Fruit fly (Drosophila melanogaster) whole organism, embryonic: ENCODE results near the gene CG15629.

Experiments used
- Ada2b ChIP-seq: fragments of 200-800 bp; sonication (Bioruptor generic); IDR thresholded peaks from 2 replicates; pipeline ENCODE4 v1.3.6; 2022; ENCODE audit warnings: missing biosample characterization, missing genetic modification characterization
- Aef1 ChIP-seq: fragments of 200-800 bp; sonication (Bioruptor generic); IDR thresholded peaks from 3 replicates; pipeline ENCODE4 v1.3.6; 2022; ENCODE audit warnings: missing biosample characterization, missing genetic modification characterization
- Atf3 ChIP-seq: fragments of 200-800 bp; sonication (Bioruptor generic); optimal IDR thresholded peaks from 3 replicates; lab custom pipeline; 2016; ENCODE audit warnings: missing biosample characterization, missing genetic modification characterization
- Bgb ChIP-seq: fragments of 200-800 bp; sonication (Bioruptor generic); IDR thresholded peaks from 2 replicates; pipeline ENCODE4 v1.3.6; 2022; ENCODE audit warnings: missing biosample characterization, missing genetic modification characterization; ENCODE audit not compliant: partially characterized antibody
- CG11247 ChIP-seq: fragments of 200-800 bp; sonication (Bioruptor generic); IDR thresholded peaks from 2 replicates; pipeline ENCODE4 v1.3.6; 2022; ENCODE audit warnings: missing biosample characterization, missing genetic modification characterization
- CG11504 ChIP-seq: fragments of 200-800 bp; sonication (Bioruptor generic); optimal IDR thresholded peaks from 3 replicates; lab custom pipeline; 2019; ENCODE audit warnings: missing biosample characterization, mild to moderate bottlenecking, missing genetic modification characterization, moderate library complexity
- CG13424 ChIP-seq: fragments of 200-800 bp; sonication (Bioruptor generic); optimal IDR thresholded peaks from 2 replicates; lab custom pipeline; 2019; ENCODE audit warnings: missing biosample characterization, mild to moderate bottlenecking, missing genetic modification characterization, moderate library complexity
- CG18262 ChIP-seq: fragments of 200-800 bp; optimal IDR thresholded peaks from 3 replicates; lab custom pipeline; 2019; ENCODE audit warnings: missing biosample characterization, mild to moderate bottlenecking, missing genetic modification characterization, moderate library complexity
- CG1832 ChIP-seq: fragments of 200-800 bp; sonication (Bioruptor generic); optimal IDR thresholded peaks from 2 replicates; lab custom pipeline; 2017; ENCODE audit warnings: missing biosample characterization, mild to moderate bottlenecking, missing genetic modification characterization, inconsistent platforms
- CG18476 ChIP-seq: fragments of 200-800 bp; sonication (Bioruptor generic); optimal IDR thresholded peaks from 2 replicates; lab custom pipeline; 2016; ENCODE audit warnings: missing biosample characterization, mild to moderate bottlenecking, missing genetic modification characterization
- CG2678 ChIP-seq: fragments of 200-800 bp; sonication (Bioruptor generic); optimal IDR thresholded peaks from 3 replicates; lab custom pipeline; 2019; ENCODE audit warnings: missing biosample characterization, mild to moderate bottlenecking, missing genetic modification characterization, moderate library complexity
- CG31224 ChIP-seq: fragments of 200-800 bp; sonication (Bioruptor generic); IDR thresholded peaks from 2 replicates; pipeline ENCODE4 v1.3.6; 2022; ENCODE audit warnings: missing biosample characterization, missing genetic modification characterization
- CG34376 ChIP-seq: fragments of 200-800 bp; sonication (Bioruptor generic); optimal IDR thresholded peaks from 2 replicates; lab custom pipeline; 2018; ENCODE audit warnings: missing biosample characterization, mild to moderate bottlenecking, missing genetic modification characterization
- CG4282 ChIP-seq: fragments of 200-800 bp; sonication (Bioruptor generic); optimal IDR thresholded peaks from 2 replicates; lab custom pipeline; 2016; ENCODE audit warnings: missing biosample characterization, missing genetic modification characterization
- CG4360 ChIP-seq: fragments of 200-800 bp; sonication (Bioruptor generic); IDR thresholded peaks from 2 replicates; pipeline ENCODE4 v1.3.6; 2022; ENCODE audit warnings: missing biosample characterization, missing genetic modification characterization
- CG6689 ChIP-seq: fragments of 200-800 bp; sonication (Bioruptor generic); IDR thresholded peaks from 2 replicates; pipeline ENCODE4 v1.3.6; 2022; ENCODE audit warnings: missing biosample characterization, missing genetic modification characterization
- CG7839 ChIP-seq: fragments of 200-800 bp; sonication (Bioruptor generic); optimal IDR thresholded peaks from 3 replicates; lab custom pipeline; 2018; ENCODE audit warnings: missing biosample characterization, mild to moderate bottlenecking, missing genetic modification characterization, moderate library complexity
- CG8359 ChIP-seq: fragments of 200-800 bp; sonication (Bioruptor generic); optimal IDR thresholded peaks from 2 replicates; lab custom pipeline; 2017; ENCODE audit warnings: missing biosample characterization, mild to moderate bottlenecking, missing genetic modification characterization, borderline replicate concordance
- CG8478 ChIP-seq: fragments of >200 bp; optimal IDR thresholded peaks from 2 replicates; lab custom pipeline; 2018
- CG9609 ChIP-seq: fragments of 200-800 bp; sonication (Bioruptor generic); optimal IDR thresholded peaks from 3 replicates; lab custom pipeline; 2016; ENCODE audit warnings: missing biosample characterization, missing genetic modification characterization
- CrebB ChIP-seq: fragments of 200-800 bp; sonication (Bioruptor generic); optimal IDR thresholded peaks from 3 replicates; lab custom pipeline; 2018; ENCODE audit warnings: missing biosample characterization, mild to moderate bottlenecking, missing genetic modification characterization
- E2f1 ChIP-seq: fragments of 200-800 bp; sonication (Bioruptor generic); IDR thresholded peaks from 2 replicates; pipeline ENCODE4 v1.3.6; 2022; ENCODE audit warnings: missing biosample characterization, missing genetic modification characterization
- H2.0 ChIP-seq: fragments of 200-800 bp; sonication (Bioruptor generic); IDR thresholded peaks from 2 replicates; pipeline ENCODE4 v1.3.6; 2022; ENCODE audit warnings: missing biosample characterization, missing genetic modification characterization
- Hey ChIP-seq: fragments of 200-800 bp; sonication (Bioruptor generic); optimal IDR thresholded peaks from 3 replicates; lab custom pipeline; 2018; ENCODE audit warnings: missing biosample characterization, mild to moderate bottlenecking, missing genetic modification characterization
- HmgD ChIP-seq: fragments of 200-800 bp; sonication (Bioruptor generic); optimal IDR thresholded peaks from 3 replicates; lab custom pipeline; 2016; ENCODE audit warnings: missing biosample characterization, missing genetic modification characterization
- MTF-1 ChIP-seq: fragments of 200-800 bp; sonication (Bioruptor generic); optimal IDR thresholded peaks from 2 replicates; lab custom pipeline; 2018; ENCODE audit warnings: missing biosample characterization, mild to moderate bottlenecking, missing genetic modification characterization, borderline replicate concordance
- Mrtf ChIP-seq: fragments of 200-800 bp; sonication (Bioruptor generic); IDR thresholded peaks from 3 replicates; pipeline ENCODE4 v1.3.6; 2022; ENCODE audit warnings: missing biosample characterization, missing genetic modification characterization
- Oli ChIP-seq: fragments of 200-800 bp; sonication (Bioruptor generic); optimal IDR thresholded peaks from 2 replicates; lab custom pipeline; 2018; ENCODE audit warnings: missing biosample characterization, mild to moderate bottlenecking, missing genetic modification characterization, moderate library complexity
- Sox102F ChIP-seq: fragments of 200-800 bp; sonication (Bioruptor generic); optimal IDR thresholded peaks from 2 replicates; lab custom pipeline; 2018; ENCODE audit warnings: missing biosample characterization, mild to moderate bottlenecking, missing genetic modification characterization, moderate library complexity
- Sry-δ ChIP-seq: fragments of 200-800 bp; sonication (Bioruptor generic); optimal IDR thresholded peaks from 2 replicates; lab custom pipeline; 2016; ENCODE audit warnings: missing biosample characterization, missing genetic modification characterization
- Trl ChIP-seq, 3 experiments: fragments of >200 bp in 2 of 3; fragments of 200-800 bp in 1 of 3; sonication (Bioruptor generic) in 1 of 3; optimal IDR thresholded peaks; 2 replicates in 1 of 3; 3 replicates in 2 of 3; lab custom pipeline; 2016 to 2017; ENCODE audit warnings: missing biosample characterization in 1 of 3, missing genetic modification characterization in 1 of 3
- Vsx1 ChIP-seq: fragments of 200-800 bp; sonication (Bioruptor generic); optimal IDR thresholded peaks from 2 replicates; lab custom pipeline; 2017; ENCODE audit warnings: missing biosample characterization, mild to moderate bottlenecking, missing genetic modification characterization, missing genetic modification reagents
- Xbp1 ChIP-seq: fragments of 200-800 bp; sonication (Bioruptor generic); optimal IDR thresholded peaks from 3 replicates; lab custom pipeline; 2016; ENCODE audit warnings: missing biosample characterization, mild to moderate bottlenecking, missing genetic modification characterization
- ap ChIP-seq: fragments of 200-800 bp; sonication (Bioruptor generic); IDR thresholded peaks from 2 replicates; pipeline ENCODE4 v1.3.6; 2022; ENCODE audit warnings: missing biosample characterization, missing genetic modification characterization
- az2 ChIP-seq: fragments of 200-800 bp; sonication (Bioruptor generic); optimal IDR thresholded peaks from 3 replicates; lab custom pipeline; 2016; ENCODE audit warnings: missing biosample characterization, missing genetic modification characterization
- bbx ChIP-seq: fragments of 200-800 bp; sonication (Bioruptor generic); IDR thresholded peaks from 2 replicates; pipeline ENCODE4 v1.3.6; 2022; ENCODE audit warnings: missing biosample characterization, missing genetic modification characterization; ENCODE audit not compliant: partially characterized antibody
- bowl ChIP-seq: fragments of 200-800 bp; sonication (Bioruptor generic); IDR thresholded peaks from 2 replicates; pipeline ENCODE4 v1.3.6; 2022; ENCODE audit warnings: missing biosample characterization, missing genetic modification characterization
- dmrt11E ChIP-seq: fragments of 200-800 bp; sonication (Bioruptor generic); optimal IDR thresholded peaks from 3 replicates; lab custom pipeline; 2018; ENCODE audit warnings: missing biosample characterization, mild to moderate bottlenecking, missing genetic modification characterization, moderate library complexity
- dmrt99B ChIP-seq: fragments of 200-800 bp; sonication (Bioruptor generic); optimal IDR thresholded peaks from 2 replicates; lab custom pipeline; 2018; ENCODE audit warnings: missing biosample characterization, mild to moderate bottlenecking, missing genetic modification characterization, moderate library complexity
- dysf ChIP-seq: fragments of 200-800 bp; sonication (Bioruptor generic); IDR thresholded peaks from 3 replicates; pipeline ENCODE4 v1.3.6; 2022; ENCODE audit warnings: missing biosample characterization, missing genetic modification characterization
- gce ChIP-seq: fragments of 200-800 bp; sonication (Bioruptor generic); IDR thresholded peaks from 3 replicates; pipeline ENCODE4 v1.3.6; 2022; ENCODE audit warnings: missing biosample characterization, missing genetic modification characterization
- gem ChIP-seq: fragments of 200-800 bp; sonication (Bioruptor generic); optimal IDR thresholded peaks from 2 replicates; lab custom pipeline; 2019; ENCODE audit warnings: missing biosample characterization, mild to moderate bottlenecking, missing genetic modification characterization, moderate library complexity
- grau ChIP-seq: fragments of 200-800 bp; optimal IDR thresholded peaks from 3 replicates; lab custom pipeline; 2019; ENCODE audit warnings: missing biosample characterization, mild to moderate bottlenecking, missing genetic modification characterization, moderate library complexity
- hbn ChIP-seq: fragments of 200-800 bp; sonication (Bioruptor generic); IDR thresholded peaks from 2 replicates; pipeline ENCODE4 v1.3.6; 2022; ENCODE audit warnings: missing biosample characterization, missing genetic modification characterization; ENCODE audit not compliant: partially characterized antibody
- lmd ChIP-seq: fragments of 200-800 bp; sonication (Bioruptor generic); IDR thresholded peaks from 2 replicates; pipeline ENCODE4 v1.3.6; 2022; ENCODE audit warnings: missing biosample characterization, missing genetic modification characterization
- nmo ChIP-seq: fragments of 200-800 bp; sonication (Bioruptor generic); optimal IDR thresholded peaks from 2 replicates; lab custom pipeline; 2018; ENCODE audit warnings: missing biosample characterization, mild to moderate bottlenecking, missing genetic modification characterization, moderate library complexity
- sens ChIP-seq: fragments of 200-800 bp; sonication (Bioruptor generic); peaks from one replicate; lab custom pipeline; 2016; ENCODE audit warnings: missing biosample characterization, missing genetic modification characterization
- tap ChIP-seq: fragments of 200-800 bp; optimal IDR thresholded peaks from 3 replicates; lab custom pipeline; 2019; ENCODE audit warnings: missing biosample characterization, mild to moderate bottlenecking, missing genetic modification characterization, moderate library complexity
- tgo ChIP-seq: fragments of 200-800 bp; sonication (Bioruptor generic); IDR thresholded peaks from 3 replicates; pipeline ENCODE4 v1.3.6; 2022; ENCODE audit warnings: missing biosample characterization, missing genetic modification characterization
- ttk ChIP-seq: fragments of 200-800 bp; sonication (Bioruptor generic); IDR thresholded peaks from 2 replicates; pipeline ENCODE4 v2.1.2; 2022; ENCODE audit warnings: missing biosample characterization, missing genetic modification characterization

The CG15629 gene

DNA sequence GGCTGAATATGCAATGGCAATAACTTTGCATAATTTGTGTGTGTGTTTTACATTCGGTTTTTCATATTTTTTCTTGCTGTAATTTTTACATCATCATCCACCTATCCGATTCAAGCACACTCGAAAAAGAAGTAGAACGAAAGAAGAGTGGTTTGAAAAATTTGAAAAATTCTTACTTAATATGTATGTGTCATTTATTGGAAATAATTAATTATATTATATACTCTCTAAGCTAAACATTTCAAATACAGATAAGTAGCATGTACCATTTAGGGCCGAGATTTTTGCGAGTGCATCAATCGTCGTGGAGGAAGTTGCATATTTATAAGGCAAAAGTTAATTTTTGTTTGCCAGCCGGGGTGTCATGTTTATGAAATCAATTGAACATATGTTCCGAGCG, 6.7 kb upstream of the CG15629 start:
- peak; percentile 19 for TF ChIP-seq az2 (GFP tag; lab: Kevin White, UChicago)
- no peak for TF ChIP-seq Hey (tag; lab: Kevin White, UChicago)
- peak; percentile 15 for TF ChIP-seq tap (tag; lab: Kevin White, UChicago)
- peak; percentile 60; the same call in 1 of the 2 replicates for TF ChIP-seq Ada2b (GFP tag; lab: Robert Waterston, UW)
- peak; percentile 43 for TF ChIP-seq Oli (tag; lab: Kevin White, UChicago)
- TF ChIP-seq Atf3: no peak
- TF ChIP-seq Xbp1: peak; percentile 15
- no peak for TF ChIP-seq CG8478 (lab: Kevin White, UChicago)
- TF ChIP-seq tgo (GFP tag; lab: Robert Waterston, UW): peak; percentile 64; the same call in 2 of the 3 replicates
- no peak for TF ChIP-seq CG8359 (GFP tag; lab: Kevin White, UChicago)
- peak; percentile 56; the same call in 2 of the 3 replicates for TF ChIP-seq dysf (GFP tag; lab: Robert Waterston, UW)
- no peak for TF ChIP-seq gce (GFP tag; lab: Robert Waterston, UW)
- TF ChIP-seq sens (GFP tag; lab: Kevin White, UChicago): peak; percentile 55
- TF ChIP-seq CG34376 (GFP tag; lab: Kevin White, UChicago): no peak
- TF ChIP-seq CG18476 (GFP tag; lab: Kevin White, UChicago): no peak
- peak; percentile 61 for TF ChIP-seq Sox102F (GFP tag; lab: Kevin White, UChicago)
- peak; percentile 44 for TF ChIP-seq CG7839 (tag; lab: Kevin White, UChicago)
- no peak for TF ChIP-seq bbx (GFP tag; lab: Robert Waterston, UW)
- peak; percentile 42; the same call in 1 of the 3 replicates for TF ChIP-seq Aef1 (GFP tag; lab: Robert Waterston, UW)
- TF ChIP-seq E2f1 (GFP tag; lab: Robert Waterston, UW): no peak
- no peak for TF ChIP-seq CG9609
- peak; percentile 9 for TF ChIP-seq CG13424 (tag; lab: Kevin White, UChicago)
- TF ChIP-seq Sry-δ: no peak
- TF ChIP-seq Mrtf (GFP tag; lab: Robert Waterston, UW): 0 out of 3 replicates have a peak, but pooled peaks have one; percentile 10
- no peak for TF ChIP-seq CG4360 (GFP tag; lab: Robert Waterston, UW)
- peak; percentile 33 for TF ChIP-seq grau
- no peak for TF ChIP-seq Vsx1 (GFP tag; lab: Kevin White, UChicago)
- TF ChIP-seq H2.0 (GFP tag; lab: Robert Waterston, UW): peak; percentile 28; the same call in 1 of the 2 replicates
- peak; percentile 40; the same call in 1 of the 2 replicates for TF ChIP-seq lmd (GFP tag; lab: Robert Waterston, UW)
- no peak for TF ChIP-seq Bgb (GFP tag; lab: Robert Waterston, UW)
- TF ChIP-seq CG2678 (tag; lab: Kevin White, UChicago): peak; percentile 10
- no peak for TF ChIP-seq CrebB
- TF ChIP-seq hbn: no peak
- TF ChIP-seq CG11247 (GFP tag; lab: Robert Waterston, UW): 0 out of 2 replicates have a peak, but pooled peaks have one; percentile 31
- peak; percentile 42; the same call in 1 of the 2 replicates for TF ChIP-seq bowl (GFP tag; lab: Robert Waterston, UW)
- no peak for TF ChIP-seq CG31224 (GFP tag; lab: Robert Waterston, UW)
- TF ChIP-seq gem (tag; lab: Kevin White, UChicago): peak; percentile 20
- no peak for TF ChIP-seq Trl (optimal IDR thresholded peaks at IDR 0.05; lab: Kevin White, UChicago)
- no peak for TF ChIP-seq Trl (GFP tag; optimal IDR thresholded peaks at IDR 0.05; lab: Kevin White, UChicago)
- TF ChIP-seq HmgD (GFP tag; lab: Kevin White, UChicago): no peak
- TF ChIP-seq CG4282 (GFP tag; lab: Kevin White, UChicago): no peak
- TF ChIP-seq CG1832: no peak
- TF ChIP-seq dmrt11E: no peak
- peak; percentile 52 for TF ChIP-seq dmrt99B (tag; lab: Kevin White, UChicago)
- no peak for TF ChIP-seq MTF-1 (GFP tag; lab: Kevin White, UChicago)
- peak; percentile 73 for TF ChIP-seq CG11504 (tag; lab: Kevin White, UChicago)
- 0 out of 2 replicates have a peak, but pooled peaks have one; percentile 23 for TF ChIP-seq CG6689 (GFP tag; lab: Robert Waterston, UW)
- peak; percentile 2 for TF ChIP-seq CG18262
- TF ChIP-seq ttk (GFP tag; lab: Robert Waterston, UW): peak; percentile 34; the same call in 1 of the 2 replicates
- TF ChIP-seq ap (GFP tag; lab: Robert Waterston, UW): 0 out of 2 replicates have a peak, but pooled peaks have one; percentile 29
- TF ChIP-seq nmo: peak; percentile 25
